Worm (Caenorhabditis elegans): Measurements from ENCODE around the gene C06E7.4.
A peak's percentile ranks its signal among the peaks of the same experiment; 100 is the strongest.

Gene C06E7.4

ce11 chrIV:5805477-5805876 lies 54.3 kb downstream of the C06E7.4 start (continued):
- TF ChIP-seq C34F6.9 (tag; optimal IDR thresholded peaks at IDR 0.05) (peak; percentile 77), nhr-25 (tag; optimal IDR thresholded peaks at IDR 0.05) (no peak), lin-39 (tag; optimal IDR thresholded peaks at IDR 0.05) (no peak), lsy-2 (tag; optimal IDR thresholded peaks at IDR 0.05) (peak; percentile 79 to 95), F13H6.1 (tag; optimal IDR thresholded peaks at IDR 0.05) (peak; percentile 34), nhr-23 (tag; optimal IDR thresholded peaks at IDR 0.05) (no peak), egl-27 (tag; optimal IDR thresholded peaks at IDR 0.05) (peak; percentile 38), mdl-1 (tag; optimal IDR thresholded peaks at IDR 0.05) (peak in 1 of 2 experiments; percentile 52), elt-3 (tag; optimal IDR thresholded peaks at IDR 0.05) (no peak), ceh-82 (tag; optimal IDR thresholded peaks at IDR 0.05) (no peak), skn-1 (tag; optimal IDR thresholded peaks at IDR 0.05) (no peak), ztf-1 (GFP tag; conservative IDR thresholded peaks at IDR 0.05) (no peak), nhr-237 (tag; optimal IDR thresholded peaks at IDR 0.05) (no peak), aly-2 (tag; optimal IDR thresholded peaks at IDR 0.05) (no peak), nhr-6 (tag; optimal IDR thresholded peaks at IDR 0.05) (peak; percentile 61), R02D3.7 (tag; optimal IDR thresholded peaks at IDR 0.05) (no peak), alr-1 (tag; optimal IDR thresholded peaks at IDR 0.05) (no peak), unc-55 (GFP tag; optimal IDR thresholded peaks at IDR 0.05) (peak; percentile 83), nhr-10 (tag; optimal IDR thresholded peaks at IDR 0.05) (no peak), mab-5 (tag; optimal IDR thresholded peaks at IDR 0.05) (peak; percentile 4)

ce11 chrIV:5803510-5804013 lies 56.2 kb downstream of the C06E7.4 start:
- TF ChIP-seq mab-5 (tag; optimal IDR thresholded peaks at IDR 0.05) (peak; percentile 25), mbf-1 (tag; optimal IDR thresholded peaks at IDR 0.05) (no peak)
